Worm (Caenorhabditis elegans) whole organism, young adult: ENCODE measurements around the gene gldi-5.

ENCODE experiments used
- B0035.1 ChIP-seq: sonication (generic microtip); optimal IDR thresholded peaks from 2 replicates; lab custom pipeline; 2016; ENCODE audit warnings: missing genetic modification characterization, mild to moderate bottlenecking, missing compliant biosample characterization, missing genotype, missing genetic modification reagents
- C06A6.2 ChIP-seq: fragments of 200-800 bp; sonication (Bioruptor generic); conservative IDR thresholded peaks from 2 replicates; pipeline ENCODE4 v1.3.6; 2022; ENCODE audit warnings: missing genetic modification characterization, missing compliant biosample characterization
- F10E7.11 ChIP-seq: sonication (generic microtip); optimal IDR thresholded peaks from 2 replicates; lab custom pipeline; 2017; ENCODE audit warnings: mild to moderate bottlenecking, missing genetic modification characterization, moderate library complexity, missing compliant biosample characterization
- F23B12.7 ChIP-seq: sonication (generic microtip); optimal IDR thresholded peaks from 2 replicates; lab custom pipeline; 2017; ENCODE audit warnings: missing genetic modification characterization, mild to moderate bottlenecking, missing compliant biosample characterization, antibody characterized with exemption, moderate library complexity; ENCODE audit not compliant: insufficient read depth
- F33H1.4 ChIP-seq: fragments of 200-800 bp; sonication (Bioruptor generic); IDR thresholded peaks from 2 replicates; pipeline ENCODE4 v1.3.6; 2022; ENCODE audit warnings: missing genetic modification reagents, missing genetic modification characterization, missing compliant biosample characterization
- F39B2.1 ChIP-seq: fragments of 200-800 bp; sonication (Bioruptor generic); IDR thresholded peaks from 2 replicates; pipeline ENCODE4 v1.3.6; 2022; ENCODE audit warnings: missing genetic modification reagents, missing genetic modification characterization, missing compliant biosample characterization
- F52B5.7 ChIP-seq: sonication (generic microtip); optimal IDR thresholded peaks from 2 replicates; lab custom pipeline; 2016; ENCODE audit warnings: mild to moderate bottlenecking, missing genetic modification characterization, missing compliant biosample characterization
- F57C9.4 ChIP-seq: sonication (generic microtip); optimal IDR thresholded peaks from 2 replicates; lab custom pipeline; 2017; ENCODE audit warnings: mild to moderate bottlenecking, missing genetic modification characterization, missing compliant biosample characterization
- K11D2.4 ChIP-seq: fragments of 200-800 bp; sonication (Bioruptor generic); IDR thresholded peaks from 2 replicates; pipeline ENCODE4 v1.3.6; 2022; ENCODE audit warnings: missing genetic modification reagents, missing genetic modification characterization, missing compliant biosample characterization
- T07F8.4 ChIP-seq: sonication (generic microtip); optimal IDR thresholded peaks from 2 replicates; lab custom pipeline; 2016; ENCODE audit warnings: mild to moderate bottlenecking, missing genetic modification characterization, moderate library complexity, missing compliant biosample characterization
- Y67H2A.10 ChIP-seq: fragments of 200-800 bp; sonication (Bioruptor generic); conservative IDR thresholded peaks from 2 replicates; pipeline ENCODE4 v1.3.6; 2022; ENCODE audit warnings: missing genetic modification reagents, missing genetic modification characterization, missing compliant biosample characterization
- Y79H2A.3 ChIP-seq: fragments of 200-800 bp; sonication (Bioruptor generic); conservative IDR thresholded peaks from 2 replicates; pipeline ENCODE4 v1.3.6; 2022; ENCODE audit warnings: missing genetic modification reagents, missing genetic modification characterization, missing compliant biosample characterization
- Y95B8A.8 ChIP-seq: fragments of 200-800 bp; sonication (Bioruptor generic); IDR thresholded peaks from 2 replicates; pipeline ENCODE4 v1.3.6; 2022; ENCODE audit warnings: missing genetic modification reagents, missing genetic modification characterization, missing compliant biosample characterization
- aptf-2 ChIP-seq: fragments of 200-800 bp; sonication (Bioruptor generic); conservative IDR thresholded peaks from 2 replicates; pipeline ENCODE4 v1.3.6; 2022; ENCODE audit warnings: missing genetic modification reagents, missing genetic modification characterization, missing compliant biosample characterization
- atf-7 ChIP-seq: sonication (generic microtip); optimal IDR thresholded peaks from 2 replicates; lab custom pipeline; 2017; ENCODE audit warnings: mild to moderate bottlenecking, missing genetic modification characterization, missing compliant biosample characterization
- attf-5 ChIP-seq: fragments of 200-800 bp; sonication (Bioruptor generic); optimal IDR thresholded peaks from 2 replicates; lab custom pipeline; 2018; ENCODE audit warnings: mild to moderate bottlenecking, missing genetic modification characterization, missing compliant biosample characterization
- bed-1 ChIP-seq: fragments of 200-800 bp; sonication (Bioruptor generic); IDR thresholded peaks from 2 replicates; pipeline ENCODE4 v1.3.6; 2022; ENCODE audit warnings: missing genetic modification reagents, missing genetic modification characterization, missing compliant biosample characterization
- ceh-58 ChIP-seq: fragments of 200-800 bp; sonication (Bioruptor generic); IDR thresholded peaks from 2 replicates; pipeline ENCODE4 v1.3.6; 2022; ENCODE audit warnings: missing genetic modification characterization, missing compliant biosample characterization
- dox-1 ChIP-seq: fragments of 200-800 bp; sonication (Bioruptor generic); IDR thresholded peaks from 2 replicates; pipeline ENCODE4 v1.3.6; 2022; ENCODE audit warnings: missing genetic modification reagents, missing genetic modification characterization, missing compliant biosample characterization
- dpl-1 ChIP-seq: fragments of 150-350 bp; optimal IDR thresholded peaks from 2 replicates; lab custom pipeline; 2014; ENCODE audit warnings: missing biosample characterization, missing genetic modification reagents, missing genetic modification characterization
- efl-1 ChIP-seq: fragments of 150-350 bp; optimal IDR thresholded peaks from 2 replicates; lab custom pipeline; 2014; ENCODE audit warnings: missing biosample characterization, missing genetic modification reagents, missing genetic modification characterization
- ets-4 ChIP-seq: fragments of 200-800 bp; sonication (Bioruptor generic); optimal IDR thresholded peaks from 2 replicates; lab custom pipeline; 2018; ENCODE audit warnings: mild to moderate bottlenecking, missing genetic modification characterization, missing compliant biosample characterization
- gei-17 ChIP-seq: fragments of 200-800 bp; sonication (Bioruptor generic); optimal IDR thresholded peaks from 2 replicates; lab custom pipeline; 2018; ENCODE audit warnings: mild to moderate bottlenecking, missing genetic modification characterization, missing compliant biosample characterization
- him-1 ChIP-seq: sonication (generic microtip); optimal IDR thresholded peaks from 2 replicates; lab custom pipeline; 2016; ENCODE audit warnings: missing genotype, missing genetic modification reagents, missing genetic modification characterization, missing compliant biosample characterization
- hmg-1.2 ChIP-seq: fragments of 200-800 bp; sonication (Bioruptor generic); IDR thresholded peaks from 2 replicates; pipeline ENCODE4 v1.3.6; 2022; ENCODE audit warnings: missing genetic modification reagents, missing genetic modification characterization, missing compliant biosample characterization
- hrde-1 ChIP-seq: sonication (generic microtip); optimal IDR thresholded peaks from 2 replicates; lab custom pipeline; 2016; ENCODE audit warnings: missing genetic modification characterization, mild to moderate bottlenecking, missing compliant biosample characterization, moderate library complexity, missing genotype, missing genetic modification reagents, borderline replicate concordance
- let-526 ChIP-seq: fragments of 200-800 bp; sonication (Bioruptor generic); IDR thresholded peaks from 2 replicates; pipeline ENCODE4 v1.3.6; 2022; ENCODE audit warnings: missing genetic modification reagents, missing genetic modification characterization, missing compliant biosample characterization
- madf-6 ChIP-seq: fragments of 200-800 bp; sonication (Bioruptor generic); IDR thresholded peaks from 2 replicates; pipeline ENCODE4 v1.3.6; 2022; ENCODE audit warnings: missing genetic modification reagents, missing genetic modification characterization, missing compliant biosample characterization
- madf-8 ChIP-seq: fragments of 200-800 bp; sonication (Bioruptor generic); conservative IDR thresholded peaks from 2 replicates; pipeline ENCODE4 v1.3.6; 2022; ENCODE audit warnings: missing genetic modification reagents, missing genetic modification characterization, missing compliant biosample characterization
- mcd-1 ChIP-seq: fragments of 200-800 bp; sonication (Bioruptor generic); IDR thresholded peaks from 2 replicates; pipeline ENCODE4 v1.3.6; 2022; ENCODE audit warnings: missing genetic modification reagents, missing genetic modification characterization, missing compliant biosample characterization
- mes-4 ChIP-seq: sonication (generic microtip); optimal IDR thresholded peaks from 2 replicates; lab custom pipeline; 2016; ENCODE audit warnings: missing genotype, missing genetic modification characterization, missing compliant biosample characterization
- mxl-1 ChIP-seq: sonication (generic microtip); optimal IDR thresholded peaks from 2 replicates; lab custom pipeline; 2016; ENCODE audit warnings: missing genetic modification characterization, missing compliant biosample characterization
- nfyb-1 ChIP-seq: fragments of 200-800 bp; sonication (Bioruptor generic); IDR thresholded peaks from 2 replicates; pipeline ENCODE4 v1.3.6; 2022; ENCODE audit warnings: missing genetic modification reagents, missing genetic modification characterization, missing compliant biosample characterization
- nhr-80 ChIP-seq: sonication (generic microtip); optimal IDR thresholded peaks from 2 replicates; lab custom pipeline; 2016; ENCODE audit warnings: missing genetic modification characterization, missing compliant biosample characterization
- nhr-90 ChIP-seq: sonication (generic microtip); optimal IDR thresholded peaks from 2 replicates; lab custom pipeline; 2016; ENCODE audit warnings: missing genotype, mild to moderate bottlenecking, missing genetic modification characterization, missing compliant biosample characterization
- rec-8 ChIP-seq, 2 experiments: sonication (generic microtip); optimal IDR thresholded peaks; 2 replicates each; lab custom pipeline; 2016; ENCODE audit warnings: mild to moderate bottlenecking in 2 of 2, missing genetic modification characterization in 2 of 2, missing genetic modification reagents in 2 of 2, missing genotype in 2 of 2, missing biosample characterization in 1 of 2, missing compliant biosample characterization in 1 of 2, moderate library complexity in 1 of 2
- snpc-4 ChIP-seq, 5 experiments: fragments of 150-350 bp in 1 of 5; sonication (generic microtip) in 4 of 5; optimal IDR thresholded peaks; 2 replicates each; lab custom pipeline; 2014 to 2018; ENCODE audit warnings: missing genetic modification characterization in 5 of 5, missing biosample characterization in 3 of 5, antibody characterized with exemption in 2 of 5, mild to moderate bottlenecking in 2 of 5, missing compliant biosample characterization in 2 of 5, missing genotype in 2 of 5, moderate library complexity in 2 of 5, missing genetic modification reagents in 1 of 5
- somi-1 ChIP-seq: fragments of 200-800 bp; sonication (Bioruptor generic); optimal IDR thresholded peaks from 2 replicates; lab custom pipeline; 2018; ENCODE audit warnings: mild to moderate bottlenecking, missing genetic modification characterization, missing compliant biosample characterization
- xnd-1 ChIP-seq: sonication (generic microtip); optimal IDR thresholded peaks from 2 replicates; lab custom pipeline; 2016; ENCODE audit warnings: missing genotype, missing genetic modification reagents, missing genetic modification characterization, missing compliant biosample characterization
- ztf-22 ChIP-seq: fragments of 200-800 bp; sonication (Bioruptor generic); optimal IDR thresholded peaks from 2 replicates; lab custom pipeline; 2018; ENCODE audit warnings: mild to moderate bottlenecking, missing genetic modification characterization, moderate library complexity, missing compliant biosample characterization
- ztf-26 ChIP-seq: sonication (generic microtip); optimal IDR thresholded peaks from 2 replicates; lab custom pipeline; 2017; ENCODE audit warnings: missing genetic modification characterization, missing compliant biosample characterization

gldi-5 gene

ce11 chrIII:3764584-3764983, 38.3 kb upstream of the gldi-5 start:
- TF ChIP-seq let-526 (GFP tag; lab: Robert Waterston, UW): no peak
- TF ChIP-seq snpc-4 (GFP tag; optimal IDR thresholded peaks at IDR 0.05; lab: Kevin White, UChicago): no peak
- TF ChIP-seq snpc-4 (tag; optimal IDR thresholded peaks at IDR 0.05; lab: Kevin White, UChicago): peak in 3 of 4 experiments; percentile 46 to 81 (median 59)
- TF ChIP-seq, all 124 proteins: peak for 1

- TF ChIP-seq nhr-80 (tag; lab: Kevin White, UChicago): peak; percentile 91
- peak; percentile 2 for TF ChIP-seq atf-7 (tag; lab: Kevin White, UChicago)
- no peak for TF ChIP-seq efl-1 (GFP tag; lab: Kevin White, UChicago)
- TF ChIP-seq hrde-1 (tag; lab: Kevin White, UChicago): no peak
- TF ChIP-seq him-1 (tag; lab: Kevin White, UChicago): no peak
- no peak for TF ChIP-seq F52B5.7
- no peak for TF ChIP-seq somi-1
- no peak for TF ChIP-seq aptf-2 (GFP tag; lab: Robert Waterston, UW)
- no peak for TF ChIP-seq nhr-90
- TF ChIP-seq Y67H2A.10 (GFP tag; lab: Robert Waterston, UW): no peak
- peak; percentile 27; the same call in 1 of the 2 replicates for TF ChIP-seq dox-1 (GFP tag; lab: Robert Waterston, UW)
- no peak for TF ChIP-seq Y79H2A.3 (GFP tag; lab: Robert Waterston, UW)
Measured at ce11 chrIII:3764043-3764442, 37.7 kb upstream of the gldi-5 start.

- no peak for TF ChIP-seq attf-5 (GFP tag; lab: Kevin White, UChicago)
- TF ChIP-seq C06A6.2 (GFP tag; lab: Robert Waterston, UW): no peak
- no peak for TF ChIP-seq madf-6 (GFP tag; lab: Robert Waterston, UW)
- TF ChIP-seq bed-1: no peak
- no peak for TF ChIP-seq madf-8 (GFP tag; lab: Robert Waterston, UW)
- no peak for TF ChIP-seq B0035.1 (tag; lab: Kevin White, UChicago)
- TF ChIP-seq F57C9.4 (tag; lab: Kevin White, UChicago): no peak
- TF ChIP-seq gei-17 (GFP tag; lab: Kevin White, UChicago): no peak
- TF ChIP-seq xnd-1: no peak
- TF ChIP-seq hmg-1.2: no peak
Measured at ce11 chrIII:3759312-3759711, 33.0 kb upstream of the gldi-5 start, which contains the start of gene arcp-1. Gene arcp-1, minus strand, starts transcription at chrIII:3759412.

ce11 chrIII:3745138-3745537, 18.8 kb upstream of the gldi-5 start, which contains the start of gene lin-48:
Gene lin-48, plus strand, starts transcription at chrIII:3745438.
- TF ChIP-seq F10E7.11 (tag; lab: Kevin White, UChicago): no peak
- TF ChIP-seq mxl-1 (tag; lab: Kevin White, UChicago): no peak
- TF ChIP-seq nfyb-1: no peak
- TF ChIP-seq F23B12.7: no peak
- TF ChIP-seq Y95B8A.8 (GFP tag; lab: Robert Waterston, UW): no peak
- TF ChIP-seq atf-7 (tag; lab: Kevin White, UChicago): no peak
- no peak for TF ChIP-seq ceh-58 (GFP tag; lab: Robert Waterston, UW)
- TF ChIP-seq, all 124 proteins: peak for 0

ce11 chrIII:3743367-3743766, 17.1 kb upstream of the gldi-5 start:
- TF ChIP-seq xnd-1 (no peak), mcd-1 (no peak), C06A6.2 (GFP tag; lab: Robert Waterston, UW) (no peak), ztf-22 (GFP tag; lab: Kevin White, UChicago) (no peak), atf-7 (tag; lab: Kevin White, UChicago) (no peak), T07F8.4 (tag; lab: Kevin White, UChicago) (no peak), ztf-26 (tag; lab: Kevin White, UChicago) (no peak), ceh-58 (GFP tag; lab: Robert Waterston, UW) (no peak), K11D2.4 (GFP tag; lab: Robert Waterston, UW) (no peak), F33H1.4 (GFP tag; lab: Robert Waterston, UW) (no peak), dpl-1 (no peak), mes-4 (tag; lab: Kevin White, UChicago) (no peak), rec-8 (tag; optimal IDR thresholded peaks at IDR 0.05; lab: Kevin White, UChicago) (no peak), ets-4 (GFP tag; lab: Kevin White, UChicago) (no peak), F39B2.1 (GFP tag; lab: Robert Waterston, UW) (no peak)
- TF ChIP-seq, all 124 proteins: peak for 0
